Fruit fly (Drosophila melanogaster): ENCODE measurements around the gene CG13039.

DNA sequence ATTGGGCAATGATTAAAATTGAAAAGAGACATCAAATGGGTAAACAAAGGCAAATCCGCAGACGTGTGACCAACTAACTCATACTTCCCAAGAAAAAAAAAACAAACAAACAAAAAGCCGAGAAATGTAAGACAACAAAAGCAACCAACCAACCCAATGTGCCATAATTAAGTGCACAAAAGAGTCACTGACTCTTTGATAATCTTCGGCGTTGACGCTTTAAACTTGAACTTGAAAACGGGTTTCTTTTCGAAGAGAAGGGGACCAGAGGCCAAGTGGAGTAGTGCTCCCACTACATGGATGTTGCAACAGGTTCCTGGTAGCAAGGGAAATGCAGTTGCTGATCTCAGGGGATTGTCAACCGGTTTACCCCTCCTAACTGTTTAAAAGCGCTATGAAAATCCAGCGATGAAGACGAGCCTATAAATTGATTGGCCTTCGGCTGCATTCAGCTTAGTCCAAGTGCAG, 46.5 kb downstream of the CG13039 start, which contains the start of gene CG13064:
- TF ChIP-seq CG1620 (GFP tag; optimal IDR thresholded peaks at IDR 0.05) (no peak), CG5204 (GFP tag; optimal IDR thresholded peaks at IDR 0.05) (no peak)
